Fruit fly (Drosophila melanogaster) whole organism, prepupa: ENCODE measurements around the gene CG8100.

Experiments used
- CG10631 ChIP-seq: fragments of 200-800 bp; sonication (Bioruptor generic); optimal IDR thresholded peaks from 2 replicates; lab custom pipeline; 2016; ENCODE audit warnings: missing biosample characterization, missing genetic modification characterization
- CG11294 ChIP-seq: fragments of 200-800 bp; sonication (Bioruptor generic); IDR thresholded peaks from 2 replicates; pipeline ENCODE4 v1.3.6; 2022; ENCODE audit warnings: missing biosample characterization, missing genetic modification characterization
- CG16779 ChIP-seq: fragments of 200-800 bp; sonication (Bioruptor generic); optimal IDR thresholded peaks from 3 replicates; lab custom pipeline; 2017; ENCODE audit warnings: missing biosample characterization, mild to moderate bottlenecking, missing genetic modification characterization
- CG6163 ChIP-seq: fragments of 200-800 bp; sonication (Bioruptor generic); IDR thresholded peaks from 3 replicates; pipeline ENCODE4 v1.3.6; 2022; ENCODE audit warnings: missing biosample characterization, missing genetic modification characterization
- CG8119 ChIP-seq: fragments of 200-800 bp; sonication (Bioruptor generic); IDR thresholded peaks from 3 replicates; pipeline ENCODE4 v1.3.6; 2022; ENCODE audit warnings: missing biosample characterization, missing genetic modification characterization
- Gug ChIP-seq: fragments of 200-800 bp; sonication (Bioruptor generic); IDR thresholded peaks from 2 replicates; pipeline ENCODE4 v1.3.6; 2022; ENCODE audit warnings: missing biosample characterization, missing genetic modification characterization
- acj6 ChIP-seq: fragments of 200-800 bp; sonication (Bioruptor generic); optimal IDR thresholded peaks from 3 replicates; lab custom pipeline; 2016; ENCODE audit warnings: missing biosample characterization, missing genetic modification characterization
- svp ChIP-seq: fragments of 200-800 bp; sonication (Bioruptor generic); peaks from one replicate; lab custom pipeline; 2016; ENCODE audit warnings: missing biosample characterization, missing genetic modification characterization
- topi ChIP-seq: fragments of 200-800 bp; sonication (Bioruptor generic); optimal IDR thresholded peaks from 3 replicates; lab custom pipeline; 2016; ENCODE audit warnings: missing biosample characterization, missing genetic modification characterization

- TF ChIP-seq acj6 = no peak
- TF ChIP-seq Gug (GFP tag; lab: Robert Waterston, UW) = no peak
- TF ChIP-seq svp (GFP tag; lab: Kevin White, UChicago) = peak; percentile 21
- no peak for TF ChIP-seq CG10631
- TF ChIP-seq CG11294 = no peak
- TF ChIP-seq CG8119 (GFP tag; lab: Robert Waterston, UW) = no peak
- no peak for TF ChIP-seq CG16779 (tag; lab: Kevin White, UChicago)
- TF ChIP-seq CG6163 (GFP tag; lab: Robert Waterston, UW) = no peak
- TF ChIP-seq topi = no peak
Measured at dm6 chr3L:14112899-14113430, 29.6 kb downstream of the CG8100 start.
